Fruit fly (Drosophila melanogaster) whole organism, embryonic: ENCODE measurements around the gene ND-PDSW.
A peak's percentile ranks its signal among the peaks of the same experiment; 100 is the strongest.

ENCODE experiments used
- Aef1 ChIP-seq: fragments of 200-800 bp; sonication (Bioruptor generic); IDR thresholded peaks from 3 replicates; pipeline ENCODE4 v1.3.6; 2022; ENCODE audit warnings: missing biosample characterization, missing genetic modification characterization
- BEAF-32 ChIP-seq: fragments of 200-800 bp; sonication (Bioruptor generic); optimal IDR thresholded peaks from 3 replicates; lab custom pipeline; 2017; ENCODE audit warnings: missing biosample characterization, missing genetic modification characterization, mild to moderate bottlenecking, moderate library complexity, missing genetic modification reagents
- CG10147 ChIP-seq: fragments of 200-800 bp; sonication (Bioruptor generic); optimal IDR thresholded peaks from 2 replicates; lab custom pipeline; 2019; ENCODE audit warnings: missing biosample characterization, mild to moderate bottlenecking, missing genetic modification characterization, moderate library complexity
- CG10543 ChIP-seq: fragments of 200-800 bp; sonication (Bioruptor generic); optimal IDR thresholded peaks from 3 replicates; lab custom pipeline; 2017; ENCODE audit warnings: missing biosample characterization, mild to moderate bottlenecking, missing genetic modification characterization, moderate library complexity
- CG12219 ChIP-seq: fragments of 200-800 bp; sonication (Bioruptor generic); optimal IDR thresholded peaks from 3 replicates; lab custom pipeline; 2018; ENCODE audit warnings: missing biosample characterization, mild to moderate bottlenecking, missing genetic modification characterization
- CG12659 ChIP-seq: fragments of 200-800 bp; sonication (Bioruptor generic); optimal IDR thresholded peaks from 3 replicates; lab custom pipeline; 2017; ENCODE audit warnings: mild to moderate bottlenecking, missing biosample characterization, missing genetic modification reagents, missing genetic modification characterization
- CG12744 ChIP-seq: fragments of 200-800 bp; sonication (Bioruptor generic); optimal IDR thresholded peaks from 2 replicates; lab custom pipeline; 2016; ENCODE audit warnings: missing biosample characterization, missing genetic modification characterization
- CG15601 ChIP-seq: fragments of 200-800 bp; sonication (Bioruptor generic); optimal IDR thresholded peaks from 3 replicates; lab custom pipeline; 2019; ENCODE audit warnings: missing biosample characterization, mild to moderate bottlenecking, missing genetic modification characterization, moderate library complexity
- CG1647 ChIP-seq: fragments of 200-800 bp; sonication (Bioruptor generic); optimal IDR thresholded peaks from 3 replicates; lab custom pipeline; 2016; ENCODE audit warnings: missing biosample characterization, missing genetic modification characterization
- CG17186 ChIP-seq: fragments of 200-800 bp; sonication (Bioruptor generic); optimal IDR thresholded peaks from 3 replicates; lab custom pipeline; 2017; ENCODE audit warnings: missing biosample characterization, missing genetic modification reagents, missing genetic modification characterization
- CG17912 ChIP-seq: fragments of 200-800 bp; sonication (Bioruptor generic); optimal IDR thresholded peaks from 2 replicates; lab custom pipeline; 2018; ENCODE audit warnings: missing biosample characterization, mild to moderate bottlenecking, missing genetic modification characterization
- CG2202 ChIP-seq: fragments of 200-800 bp; sonication (Bioruptor generic); optimal IDR thresholded peaks from 2 replicates; lab custom pipeline; 2018; ENCODE audit warnings: missing biosample characterization, mild to moderate bottlenecking, missing genetic modification characterization
- CG2712 ChIP-seq: fragments of 200-800 bp; optimal IDR thresholded peaks from 3 replicates; lab custom pipeline; 2019; ENCODE audit warnings: missing biosample characterization, mild to moderate bottlenecking, missing genetic modification characterization, moderate library complexity
- CG31441 ChIP-seq: fragments of 200-800 bp; sonication (Bioruptor generic); IDR thresholded peaks from 2 replicates; pipeline ENCODE4 v1.3.6; 2022; ENCODE audit warnings: missing biosample characterization, missing genetic modification characterization
- CG6689 ChIP-seq: fragments of 200-800 bp; sonication (Bioruptor generic); IDR thresholded peaks from 2 replicates; pipeline ENCODE4 v1.3.6; 2022; ENCODE audit warnings: missing biosample characterization, missing genetic modification characterization
- CG6813 ChIP-seq: fragments of 200-800 bp; sonication (Bioruptor generic); optimal IDR thresholded peaks from 2 replicates; lab custom pipeline; 2017; ENCODE audit warnings: missing biosample characterization, missing genetic modification characterization, mild to moderate bottlenecking, moderate library complexity, missing genetic modification reagents
- CG7786 ChIP-seq: fragments of 200-800 bp; sonication (Bioruptor generic); optimal IDR thresholded peaks from 2 replicates; lab custom pipeline; 2016; ENCODE audit warnings: missing biosample characterization, missing genetic modification characterization
- CG7987 ChIP-seq: fragments of 200-800 bp; sonication (Bioruptor generic); optimal IDR thresholded peaks from 2 replicates; lab custom pipeline; 2018; ENCODE audit warnings: missing biosample characterization, mild to moderate bottlenecking, missing genetic modification characterization, moderate library complexity
- CG9727 ChIP-seq: fragments of 200-800 bp; sonication (Bioruptor generic); optimal IDR thresholded peaks from 3 replicates; lab custom pipeline; 2017; ENCODE audit warnings: missing biosample characterization, mild to moderate bottlenecking, missing genetic modification characterization
- CG9932 ChIP-seq: fragments of 200-800 bp; sonication (Bioruptor generic); IDR thresholded peaks from 2 replicates; pipeline ENCODE4 v1.3.6; 2022; ENCODE audit warnings: missing biosample characterization, missing genetic modification characterization
- Dref ChIP-seq: fragments of 200-800 bp; sonication (Bioruptor generic); IDR thresholded peaks from 2 replicates; pipeline ENCODE4 v1.3.6; 2022; ENCODE audit warnings: missing biosample characterization, missing genetic modification characterization
- HLH4C ChIP-seq: fragments of 200-800 bp; sonication (Bioruptor generic); IDR thresholded peaks from 3 replicates; pipeline ENCODE4 v1.3.6; 2022; ENCODE audit warnings: missing biosample characterization, missing genetic modification characterization; ENCODE audit not compliant: partially characterized antibody
- Hr51 ChIP-seq, 2 experiments: fragments of 200-800 bp; sonication (Bioruptor generic); optimal IDR thresholded peaks; 2 replicates in 1 of 2; 3 replicates in 1 of 2; lab custom pipeline; 2016 to 2018; ENCODE audit warnings: missing biosample characterization in 2 of 2, missing genetic modification characterization in 2 of 2, mild to moderate bottlenecking in 1 of 2, moderate library complexity in 1 of 2
- MBD-R2 ChIP-seq: fragments of 200-800 bp; sonication (Bioruptor generic); IDR thresholded peaks from 2 replicates; pipeline ENCODE4 v1.3.6; 2022; ENCODE audit warnings: missing biosample characterization, missing genetic modification characterization
- Nf-YB ChIP-seq: fragments of 200-800 bp; sonication (Bioruptor generic); optimal IDR thresholded peaks from 3 replicates; lab custom pipeline; 2019; ENCODE audit warnings: missing biosample characterization, mild to moderate bottlenecking, missing genetic modification characterization, moderate library complexity
- Scr ChIP-seq: fragments of 200-800 bp; sonication (Bioruptor generic); IDR thresholded peaks from 2 replicates; pipeline ENCODE4 v1.3.6; 2022; ENCODE audit warnings: missing biosample characterization, missing genetic modification characterization; ENCODE audit not compliant: partially characterized antibody
- Six4 ChIP-seq: fragments of 200-800 bp; sonication (Bioruptor generic); optimal IDR thresholded peaks from 2 replicates; lab custom pipeline; 2016; ENCODE audit warnings: missing biosample characterization, missing genetic modification characterization
- Sox102F ChIP-seq: fragments of 200-800 bp; sonication (Bioruptor generic); optimal IDR thresholded peaks from 2 replicates; lab custom pipeline; 2018; ENCODE audit warnings: missing biosample characterization, mild to moderate bottlenecking, missing genetic modification characterization, moderate library complexity
- Sry-δ ChIP-seq: fragments of 200-800 bp; sonication (Bioruptor generic); optimal IDR thresholded peaks from 2 replicates; lab custom pipeline; 2016; ENCODE audit warnings: missing biosample characterization, missing genetic modification characterization
- TFAM ChIP-seq: fragments of 200-800 bp; sonication (Bioruptor generic); optimal IDR thresholded peaks from 2 replicates; lab custom pipeline; 2017; ENCODE audit warnings: missing biosample characterization, missing genetic modification characterization, inconsistent platforms
- Xrp1 ChIP-seq: fragments of 200-800 bp; sonication (Bioruptor generic); IDR thresholded peaks from 2 replicates; pipeline ENCODE4 v1.3.6; 2022; ENCODE audit warnings: missing biosample characterization, missing genetic modification characterization
- dm ChIP-seq: fragments of 200-800 bp; sonication (Bioruptor generic); optimal IDR thresholded peaks from 3 replicates; lab custom pipeline; 2016; ENCODE audit warnings: missing biosample characterization, missing genetic modification characterization
- dysf ChIP-seq: fragments of 200-800 bp; sonication (Bioruptor generic); IDR thresholded peaks from 3 replicates; pipeline ENCODE4 v1.3.6; 2022; ENCODE audit warnings: missing biosample characterization, missing genetic modification characterization
- fd3F ChIP-seq: fragments of 200-800 bp; sonication (Bioruptor generic); optimal IDR thresholded peaks from 2 replicates; lab custom pipeline; 2018; ENCODE audit warnings: missing biosample characterization, mild to moderate bottlenecking, missing genetic modification characterization, moderate library complexity
- fru ChIP-seq: fragments of >200 bp; optimal IDR thresholded peaks from 2 replicates; lab custom pipeline; 2017
- grau ChIP-seq: fragments of 200-800 bp; optimal IDR thresholded peaks from 3 replicates; lab custom pipeline; 2019; ENCODE audit warnings: missing biosample characterization, mild to moderate bottlenecking, missing genetic modification characterization, moderate library complexity
- kay ChIP-seq: fragments of 200-800 bp; sonication (Bioruptor generic); optimal IDR thresholded peaks from 2 replicates; lab custom pipeline; 2016; ENCODE audit warnings: missing biosample characterization, missing genetic modification characterization
- pho ChIP-seq: fragments of 200-800 bp; sonication (Bioruptor generic); optimal IDR thresholded peaks from 2 replicates; lab custom pipeline; 2016; ENCODE audit warnings: missing biosample characterization, missing genetic modification characterization
- phol ChIP-seq: fragments of 200-800 bp; sonication (Bioruptor generic); optimal IDR thresholded peaks from 3 replicates; lab custom pipeline; 2018; ENCODE audit warnings: missing biosample characterization, mild to moderate bottlenecking, missing genetic modification characterization, moderate library complexity
- pita ChIP-seq: fragments of 200-800 bp; sonication (Bioruptor generic); optimal IDR thresholded peaks from 2 replicates; lab custom pipeline; 2017; ENCODE audit warnings: missing biosample characterization, mild to moderate bottlenecking, missing genetic modification characterization
- prd ChIP-seq, 3 experiments: fragments of >200 bp in 2 of 3; fragments of 200-800 bp in 1 of 3; sonication (Bioruptor generic) in 1 of 3; optimal IDR thresholded peaks in 2 of 3; IDR thresholded peaks in 1 of 3; 2 replicates in 2 of 3; 3 replicates in 1 of 3; pipeline versions ENCODE4 v1.3.6 to Lab custom; 2017 to 2022; ENCODE audit warnings: missing biosample characterization in 1 of 3, missing genetic modification characterization in 1 of 3
- repo ChIP-seq: fragments of 200-800 bp; sonication (Bioruptor generic); optimal IDR thresholded peaks from 2 replicates; lab custom pipeline; 2016; ENCODE audit warnings: missing biosample characterization, missing genetic modification characterization
- row ChIP-seq: fragments of 200-800 bp; sonication (Bioruptor generic); IDR thresholded peaks from 3 replicates; pipeline ENCODE4 v1.3.6; 2022; ENCODE audit warnings: missing biosample characterization, missing genetic modification characterization
- shn ChIP-seq: fragments of 200-800 bp; sonication (Bioruptor generic); optimal IDR thresholded peaks from 3 replicates; lab custom pipeline; 2016; ENCODE audit warnings: missing biosample characterization, missing genetic modification characterization
- stwl ChIP-seq: fragments of 200-800 bp; sonication (Bioruptor generic); optimal IDR thresholded peaks from 3 replicates; lab custom pipeline; 2018; ENCODE audit warnings: missing biosample characterization, mild to moderate bottlenecking, missing genetic modification characterization, moderate library complexity
- tgo ChIP-seq: fragments of 200-800 bp; sonication (Bioruptor generic); IDR thresholded peaks from 3 replicates; pipeline ENCODE4 v1.3.6; 2022; ENCODE audit warnings: missing biosample characterization, missing genetic modification characterization
- trh ChIP-seq: fragments of 200-800 bp; sonication (Bioruptor generic); optimal IDR thresholded peaks from 2 replicates; lab custom pipeline; 2016; ENCODE audit warnings: missing biosample characterization, missing genetic modification characterization
- ttk ChIP-seq: fragments of 200-800 bp; sonication (Bioruptor generic); IDR thresholded peaks from 2 replicates; pipeline ENCODE4 v2.1.2; 2022; ENCODE audit warnings: missing biosample characterization, missing genetic modification characterization

The ND-PDSW gene

DNA sequence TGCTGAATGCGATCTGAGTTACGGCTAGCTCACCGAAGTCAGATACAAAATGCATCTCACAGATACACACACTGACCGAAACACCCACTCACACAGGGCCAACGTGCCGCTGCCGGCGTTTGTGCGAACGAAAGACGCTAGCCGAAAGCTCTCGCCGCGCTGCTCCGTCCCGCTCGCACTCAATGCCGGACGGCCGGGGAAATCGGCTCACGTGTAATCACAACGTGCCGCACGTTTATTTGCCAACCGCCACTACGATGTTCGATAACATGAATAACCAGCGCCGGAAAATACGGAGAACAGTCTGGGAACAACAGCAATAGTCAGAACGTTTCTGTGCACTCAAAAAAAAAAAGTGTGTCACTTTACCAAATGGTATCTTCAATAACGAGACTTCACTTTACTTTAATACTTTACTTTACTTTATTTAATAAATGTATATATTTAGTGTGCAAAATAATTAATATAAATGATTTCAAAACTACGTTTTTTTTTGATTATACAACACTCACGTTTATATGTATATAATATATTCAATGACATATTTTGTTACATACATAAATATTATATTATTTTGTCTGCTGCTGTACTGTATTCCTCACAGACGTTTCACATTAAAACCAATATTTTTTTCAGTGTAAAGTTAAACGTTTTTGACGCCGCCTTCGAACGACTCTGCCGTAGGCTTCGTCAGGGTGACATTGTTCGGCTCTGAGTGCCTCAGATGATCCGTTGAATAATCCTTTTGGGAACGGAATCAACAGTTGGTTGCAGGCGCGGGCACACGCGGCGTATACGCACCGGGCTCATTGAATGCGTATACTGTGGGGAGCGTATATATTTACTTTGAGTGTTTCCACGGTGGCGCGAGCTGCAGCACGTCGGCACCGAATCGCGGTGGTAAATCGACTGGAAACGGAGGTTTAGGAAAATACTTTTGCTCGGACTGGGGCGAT lies 41.5 kb downstream of the ND-PDSW start, which contains the start of gene tim (continued):
- TF ChIP-seq Scr (GFP tag; lab: Robert Waterston, UW) (no peak), grau (tag; lab: Kevin White, UChicago) (peak; percentile 56), CG2712 (tag; lab: Kevin White, UChicago) (no peak), Dref (peak; percentile 34), pho (GFP tag; lab: Kevin White, UChicago) (no peak), CG12744 (GFP tag; lab: Kevin White, UChicago) (no peak), Sox102F (GFP tag; lab: Kevin White, UChicago) (peak; percentile 77), MBD-R2 (GFP tag; lab: Robert Waterston, UW) (no peak; the same call in 1 of the 2 replicates), fd3F (no peak), CG12659 (GFP tag; lab: Kevin White, UChicago) (peak; percentile 40), CG31441 (peak; percentile 56; the same call in 1 of the 2 replicates), BEAF-32 (no peak), CG7987 (GFP tag; lab: Kevin White, UChicago) (no peak), CG9932 (GFP tag; lab: Robert Waterston, UW) (peak; percentile 7; the same call in 1 of the 2 replicates), trh (no peak), Six4 (GFP tag; lab: Kevin White, UChicago) (no peak), CG10147 (no peak), CG17912 (GFP tag; lab: Kevin White, UChicago) (no peak), CG2202 (tag; lab: Kevin White, UChicago) (no peak), kay (no peak), CG17186 (GFP tag; lab: Kevin White, UChicago) (no peak), CG12219 (no peak), CG9727 (GFP tag; lab: Kevin White, UChicago) (peak; percentile 43), TFAM (no peak), dm (no peak), Aef1 (GFP tag; lab: Robert Waterston, UW) (no peak), shn (no peak), CG1647 (no peak), Xrp1 (0 out of 2 replicates have a peak, but pooled peaks have one; percentile 16), prd (optimal IDR thresholded peaks at IDR 0.05; lab: Kevin White, UChicago) (no peak), prd (GFP tag; IDR thresholded peaks at IDR 0.05; lab: Robert Waterston, UW) (no peak), dysf (GFP tag; lab: Robert Waterston, UW) (0 out of 3 replicates have a peak, but pooled peaks have one; percentile 36), fru (lab: Kevin White, UChicago) (no peak), Sry-δ (GFP tag; lab: Kevin White, UChicago) (no peak), ttk (no peak), CG6689 (0 out of 2 replicates have a peak, but pooled peaks have one; percentile 9), repo (GFP tag; lab: Kevin White, UChicago) (no peak), CG10543 (GFP tag; lab: Kevin White, UChicago) (no peak), HLH4C (GFP tag; lab: Robert Waterston, UW) (no peak), tgo (GFP tag; lab: Robert Waterston, UW) (no peak; the same call in 2 of the 3 replicates), CG6813 (GFP tag; lab: Kevin White, UChicago) (no peak), CG7786 (GFP tag; lab: Kevin White, UChicago) (no peak), phol (tag; lab: Kevin White, UChicago) (peak; percentile 64), Hr51 (GFP tag; optimal IDR thresholded peaks at IDR 0.05; lab: Kevin White, UChicago) (no peak), Nf-YB (GFP tag; lab: Kevin White, UChicago) (peak; percentile 28), stwl (tag; lab: Kevin White, UChicago) (no peak), row (GFP tag; lab: Robert Waterston, UW) (peak; percentile 36; the same call in 2 of the 3 replicates), pita (no peak), CG15601 (no peak)
